Worm (Caenorhabditis elegans) whole organism, L2 larva: ENCODE data around the gene nhr-232.

Experiments used
- C34F6.9 ChIP-seq: fragments of 150-350 bp; optimal IDR thresholded peaks from 2 replicates; lab custom pipeline; 2014; ENCODE audit warnings: missing biosample characterization, missing genetic modification characterization
- F13H6.1 ChIP-seq: sonication (generic microtip); optimal IDR thresholded peaks from 2 replicates; lab custom pipeline; 2016; ENCODE audit warnings: missing genetic modification characterization, missing compliant biosample characterization
- R02D3.7 ChIP-seq: fragments of 150-350 bp; optimal IDR thresholded peaks from 2 replicates; lab custom pipeline; 2014; ENCODE audit warnings: missing biosample characterization, missing genetic modification characterization
- Y55F3AM.14 ChIP-seq: fragments of 200-800 bp; sonication (Bioruptor generic); optimal IDR thresholded peaks from 2 replicates; lab custom pipeline; 2018; ENCODE audit warnings: mild to moderate bottlenecking, missing genetic modification characterization, missing compliant biosample characterization
- ZK546.5 ChIP-seq: sonication (generic microtip); optimal IDR thresholded peaks from 2 replicates; lab custom pipeline; 2017; ENCODE audit warnings: missing biosample characterization, missing genetic modification characterization
- alr-1 ChIP-seq: fragments of 150-350 bp; optimal IDR thresholded peaks from 2 replicates; lab custom pipeline; 2014; ENCODE audit warnings: missing biosample characterization, missing genetic modification characterization
- aly-2 ChIP-seq: fragments of 150-350 bp; optimal IDR thresholded peaks from 2 replicates; lab custom pipeline; 2014; ENCODE audit warnings: missing biosample characterization, missing genetic modification characterization
- ama-1 ChIP-seq: fragments of 150-350 bp; optimal IDR thresholded peaks from 2 replicates; lab custom pipeline; 2018; ENCODE audit warnings: inconsistent platforms
- blmp-1 ChIP-seq: sonication (generic microtip); optimal IDR thresholded peaks from 2 replicates; lab custom pipeline; 2017; ENCODE audit warnings: missing genetic modification characterization, mild to moderate bottlenecking, missing compliant biosample characterization, antibody characterized with exemption, moderate library complexity; ENCODE audit not compliant: insufficient read depth
- ceh-16 ChIP-seq: fragments of 150-350 bp; optimal IDR thresholded peaks from 2 replicates; lab custom pipeline; 2014; ENCODE audit warnings: missing biosample characterization, missing genetic modification characterization
- ceh-82 ChIP-seq: fragments of 150-350 bp; optimal IDR thresholded peaks from 2 replicates; lab custom pipeline; 2014; ENCODE audit warnings: missing biosample characterization, missing genetic modification characterization
- crh-2 ChIP-seq: sonication (generic microtip); optimal IDR thresholded peaks from 2 replicates; lab custom pipeline; 2017; ENCODE audit warnings: missing biosample characterization, missing genetic modification characterization
- dmd-4 ChIP-seq: sonication (generic microtip); optimal IDR thresholded peaks from 2 replicates; lab custom pipeline; 2017; ENCODE audit warnings: missing biosample characterization, missing genetic modification characterization
- egl-27 ChIP-seq: sonication (generic microtip); optimal IDR thresholded peaks from 3 replicates; lab custom pipeline; 2017; ENCODE audit warnings: missing biosample characterization, missing genetic modification reagents, missing genetic modification characterization
- elt-1 ChIP-seq: fragments of 150-350 bp; optimal IDR thresholded peaks from 2 replicates; lab custom pipeline; 2014; ENCODE audit warnings: missing biosample characterization, missing genetic modification characterization
- elt-3 ChIP-seq: sonication (generic microtip); optimal IDR thresholded peaks from 2 replicates; lab custom pipeline; 2017; ENCODE audit warnings: missing biosample characterization, missing genetic modification characterization
- fos-1 ChIP-seq: fragments of 150-350 bp; optimal IDR thresholded peaks from 2 replicates; lab custom pipeline; 2014; ENCODE audit warnings: missing biosample characterization, missing genetic modification characterization
- gmeb-1 ChIP-seq: fragments of 150-350 bp; optimal IDR thresholded peaks from 2 replicates; lab custom pipeline; 2014; ENCODE audit warnings: missing biosample characterization, missing genetic modification characterization
- lin-11 ChIP-seq: fragments of 150-350 bp; sonication (generic microtip); optimal IDR thresholded peaks from 2 replicates; lab custom pipeline; 2014; ENCODE audit warnings: missing biosample characterization, missing genetic modification characterization, inconsistent platforms, mixed read lengths
- lin-13 ChIP-seq: fragments of 150-350 bp; optimal IDR thresholded peaks from 2 replicates; lab custom pipeline; 2014; ENCODE audit warnings: missing biosample characterization, missing genetic modification reagents, missing genetic modification characterization
- lin-39 ChIP-seq: fragments of 150-350 bp; optimal IDR thresholded peaks from 2 replicates; lab custom pipeline; 2014; ENCODE audit warnings: missing biosample characterization, missing genetic modification reagents, missing genetic modification characterization
- lsy-2 ChIP-seq, 2 experiments: fragments of 150-350 bp in 1 of 2; sonication (generic microtip) in 1 of 2; optimal IDR thresholded peaks; 2 replicates each; lab custom pipeline; 2014 to 2017; ENCODE audit warnings: missing biosample characterization in 2 of 2, missing genetic modification characterization in 2 of 2
- mab-5 ChIP-seq: fragments of 150-350 bp; optimal IDR thresholded peaks from 2 replicates; lab custom pipeline; 2014; ENCODE audit warnings: missing biosample characterization, missing genetic modification characterization
- mbf-1 ChIP-seq: sonication (generic microtip); optimal IDR thresholded peaks from 2 replicates; lab custom pipeline; 2017; ENCODE audit warnings: missing biosample characterization, missing genetic modification characterization
- mdl-1 ChIP-seq, 2 experiments: fragments of 150-350 bp in 1 of 2; sonication (generic microtip) in 1 of 2; optimal IDR thresholded peaks; 2 replicates each; lab custom pipeline; 2017; ENCODE audit warnings: missing biosample characterization in 2 of 2, missing genetic modification characterization in 2 of 2
- nhr-10 ChIP-seq: sonication (generic microtip); optimal IDR thresholded peaks from 2 replicates; lab custom pipeline; 2017; ENCODE audit warnings: missing biosample characterization, missing genetic modification characterization
- nhr-11 ChIP-seq: fragments of 150-350 bp; optimal IDR thresholded peaks from 2 replicates; lab custom pipeline; 2014; ENCODE audit warnings: missing biosample characterization, missing genetic modification characterization
- nhr-12 ChIP-seq: fragments of 150-350 bp; optimal IDR thresholded peaks from 2 replicates; lab custom pipeline; 2014; ENCODE audit warnings: missing biosample characterization, missing genetic modification characterization
- nhr-129 ChIP-seq: fragments of 150-350 bp; optimal IDR thresholded peaks from 2 replicates; lab custom pipeline; 2014; ENCODE audit warnings: missing biosample characterization, missing genetic modification characterization
- nhr-21 ChIP-seq: fragments of 150-350 bp; optimal IDR thresholded peaks from 2 replicates; lab custom pipeline; 2014; ENCODE audit warnings: missing biosample characterization, missing genetic modification characterization
- nhr-23 ChIP-seq: fragments of 150-350 bp; optimal IDR thresholded peaks from 2 replicates; lab custom pipeline; 2014; ENCODE audit warnings: missing biosample characterization, missing genetic modification reagents, missing genetic modification characterization
- nhr-237 ChIP-seq: fragments of 150-350 bp; optimal IDR thresholded peaks from 2 replicates; lab custom pipeline; 2014; ENCODE audit warnings: missing biosample characterization, missing genetic modification characterization
- nhr-25 ChIP-seq: fragments of 150-350 bp; sonication (generic microtip); optimal IDR thresholded peaks from 3 replicates; lab custom pipeline; 2014; ENCODE audit warnings: missing biosample characterization, missing genetic modification characterization
- nhr-6 ChIP-seq: fragments of 150-350 bp; optimal IDR thresholded peaks from 2 replicates; lab custom pipeline; 2014; ENCODE audit warnings: missing biosample characterization, missing genetic modification characterization
- nhr-77 ChIP-seq: fragments of 150-350 bp; optimal IDR thresholded peaks from 2 replicates; lab custom pipeline; 2014; ENCODE audit warnings: missing biosample characterization, missing genetic modification characterization
- peb-1 ChIP-seq: fragments of 150-350 bp; optimal IDR thresholded peaks from 2 replicates; lab custom pipeline; 2014; ENCODE audit warnings: missing biosample characterization, missing genetic modification characterization
- sem-4 ChIP-seq: fragments of 150-350 bp; optimal IDR thresholded peaks from 2 replicates; lab custom pipeline; 2014; ENCODE audit warnings: missing biosample characterization, missing genetic modification reagents, missing genetic modification characterization
- skn-1 ChIP-seq: sonication (generic microtip); optimal IDR thresholded peaks from 2 replicates; lab custom pipeline; 2017; ENCODE audit warnings: missing biosample characterization, missing genetic modification characterization
- sma-3 ChIP-seq: sonication (generic microtip); optimal IDR thresholded peaks from 2 replicates; lab custom pipeline; 2016; ENCODE audit warnings: missing genetic modification reagents, missing genetic modification characterization, missing compliant biosample characterization
- sma-9 ChIP-seq, 2 experiments: fragments of 150-350 bp in 1 of 2; sonication (generic microtip) in 1 of 2; optimal IDR thresholded peaks; 2 replicates each; lab custom pipeline; 2014 to 2016; ENCODE audit warnings: missing genetic modification characterization in 2 of 2, mild to moderate bottlenecking in 1 of 2, missing biosample characterization in 1 of 2, missing compliant biosample characterization in 1 of 2, missing genetic modification reagents in 1 of 2, moderate library complexity in 1 of 2
- snpc-4 ChIP-seq: fragments of 150-350 bp; optimal IDR thresholded peaks from 2 replicates; lab custom pipeline; 2014; ENCODE audit warnings: missing biosample characterization, missing genetic modification characterization
- unc-39 ChIP-seq: fragments of 150-350 bp; optimal IDR thresholded peaks from 2 replicates; lab custom pipeline; 2014; ENCODE audit warnings: missing biosample characterization, missing genetic modification characterization
- unc-55 ChIP-seq: fragments of 150-350 bp; sonication (generic microtip); optimal IDR thresholded peaks from 3 replicates; lab custom pipeline; 2014; ENCODE audit warnings: missing biosample characterization, missing genetic modification reagents, missing genetic modification characterization
- unc-62 ChIP-seq: fragments of 150-350 bp; optimal IDR thresholded peaks from 2 replicates; lab custom pipeline; 2014; ENCODE audit warnings: missing biosample characterization, missing genetic modification reagents, missing genetic modification characterization
- zag-1 ChIP-seq: fragments of 150-350 bp; optimal IDR thresholded peaks from 2 replicates; lab custom pipeline; 2014; ENCODE audit warnings: missing biosample characterization, missing genetic modification characterization
- ztf-1 ChIP-seq: fragments of 200-800 bp; sonication (Bioruptor generic); conservative IDR thresholded peaks from 2 replicates; pipeline ENCODE4 v1.3.6; 2022; ENCODE audit warnings: missing genetic modification characterization, missing compliant biosample characterization
- ztf-11 ChIP-seq: sonication (generic microtip); optimal IDR thresholded peaks from 2 replicates; lab custom pipeline; 2017; ENCODE audit warnings: missing biosample characterization, missing genetic modification characterization
- ztf-4 ChIP-seq: fragments of 150-350 bp; optimal IDR thresholded peaks from 2 replicates; lab custom pipeline; 2014; ENCODE audit warnings: missing biosample characterization, missing genetic modification characterization

Gene nhr-232

DNA sequence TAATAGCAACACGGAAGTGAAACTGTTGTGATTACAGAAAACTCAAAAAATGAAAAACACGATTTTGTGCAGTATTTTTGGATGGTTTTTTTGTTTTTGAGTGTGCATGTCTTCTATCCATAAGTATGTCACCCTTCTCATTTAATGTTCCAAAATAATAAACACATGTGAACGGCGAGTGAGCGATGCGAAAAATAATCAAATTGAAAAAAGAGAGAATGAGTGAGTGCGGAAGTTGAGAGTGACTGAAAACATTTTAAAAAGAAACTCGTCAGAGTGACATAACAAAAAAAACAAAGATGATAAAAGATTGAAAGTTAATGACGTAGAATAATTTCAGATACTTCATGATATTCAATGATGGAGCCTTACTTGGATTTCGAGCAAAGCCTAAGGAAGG is 6.5 kb upstream of the nhr-232 start:
- no peak for TF ChIP-seq nhr-12 (tag; lab: Kevin White, UChicago)
- TF ChIP-seq lin-11 (tag; lab: Kevin White, UChicago), result no peak
- TF ChIP-seq ceh-82 (tag; lab: Kevin White, UChicago), result no peak
- no peak for TF ChIP-seq lsy-2 (tag; optimal IDR thresholded peaks at IDR 0.05; lab: Kevin White, UChicago)
- no peak for TF ChIP-seq ZK546.5 (tag; lab: Kevin White, UChicago)
- TF ChIP-seq fos-1 (tag; lab: Kevin White, UChicago), result no peak
- TF ChIP-seq blmp-1, result no peak
- no peak for TF ChIP-seq alr-1 (tag; lab: Kevin White, UChicago)
- TF ChIP-seq aly-2 (tag; lab: Kevin White, UChicago), result no peak
- TF ChIP-seq lin-39 (tag; lab: Kevin White, UChicago), result no peak
- no peak for TF ChIP-seq ztf-11
- TF ChIP-seq, all 48 proteins: peak for 0

DNA sequence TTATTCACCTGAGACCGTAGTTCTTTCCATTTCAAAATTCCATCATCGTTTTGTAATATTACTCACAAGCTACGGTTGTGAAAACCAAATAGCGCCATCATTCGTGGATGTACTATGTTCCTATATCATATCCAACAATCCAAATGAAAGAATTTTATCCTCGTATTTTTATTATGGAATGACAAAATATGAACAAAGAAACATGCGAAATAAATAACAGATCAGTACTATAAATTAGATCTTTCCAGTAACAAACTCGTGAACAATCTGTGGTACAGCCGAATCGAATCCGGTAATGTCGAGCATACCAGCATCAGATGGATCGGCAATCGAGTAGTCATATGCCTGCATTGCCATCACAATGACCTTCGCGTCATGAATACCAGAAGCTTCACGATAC is 3.3 kb upstream of the nhr-232 start:
- TF ChIP-seq ztf-4 (tag; lab: Kevin White, UChicago), result no peak
- TF ChIP-seq zag-1 (tag; lab: Kevin White, UChicago), result no peak
- no peak for TF ChIP-seq nhr-77 (tag; lab: Kevin White, UChicago)
- TF ChIP-seq nhr-10, result no peak
- no peak for TF ChIP-seq sem-4
- no peak for TF ChIP-seq alr-1 (tag; lab: Kevin White, UChicago)
- TF ChIP-seq ceh-82 (tag; lab: Kevin White, UChicago), result no peak
- TF ChIP-seq nhr-129 (tag; lab: Kevin White, UChicago), result no peak

DNA sequence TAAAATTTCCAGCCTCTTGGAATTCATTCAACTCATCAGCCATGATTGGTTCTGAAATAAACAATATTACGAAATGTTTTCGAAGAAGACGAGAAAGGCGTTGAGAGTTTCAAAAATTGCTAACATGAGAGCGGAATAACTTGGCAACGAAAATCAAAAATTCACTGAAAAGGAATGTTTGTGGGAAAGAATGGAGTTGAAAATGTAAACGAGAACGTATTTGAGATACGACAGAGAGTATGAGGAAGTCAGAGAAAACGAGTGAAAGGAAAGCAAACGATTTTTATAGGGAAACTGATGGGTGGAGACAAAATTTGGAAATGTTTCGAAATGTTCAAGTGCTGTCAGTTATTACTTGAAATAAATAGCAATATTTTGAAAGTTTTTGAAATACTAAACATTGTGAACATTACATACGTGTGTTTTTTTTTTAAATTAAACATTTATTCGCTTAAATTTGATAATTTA is 931 bp upstream of the nhr-232 start, which contains the start of gene rop-1:
Gene rop-1, minus strand, starts transcription at position 51 of the 468 bp plus-strand sequence.
- TF ChIP-seq nhr-12 (tag; lab: Kevin White, UChicago), result no peak
- no peak for TF ChIP-seq unc-39 (tag; lab: Kevin White, UChicago)
- TF ChIP-seq ztf-4 (tag; lab: Kevin White, UChicago), result no peak
- peak; percentile 53 for TF ChIP-seq blmp-1
- TF ChIP-seq lin-11 (tag; lab: Kevin White, UChicago), result no peak
- TF ChIP-seq mdl-1 (tag; optimal IDR thresholded peaks at IDR 0.05; lab: Kevin White, UChicago), result no peak
- no peak for TF ChIP-seq lin-13 (GFP tag; lab: Kevin White, UChicago)
- TF ChIP-seq unc-55 (GFP tag; lab: Kevin White, UChicago), result peak; percentile 75
- no peak for TF ChIP-seq aly-2 (tag; lab: Kevin White, UChicago)
- no peak for TF ChIP-seq unc-62 (GFP tag; lab: Kevin White, UChicago)
- no peak for TF ChIP-seq F13H6.1 (tag; lab: Kevin White, UChicago)
- no peak for TF ChIP-seq alr-1 (tag; lab: Kevin White, UChicago)
- no peak for TF ChIP-seq nhr-77 (tag; lab: Kevin White, UChicago)
- no peak for TF ChIP-seq elt-3
- no peak for TF ChIP-seq zag-1 (tag; lab: Kevin White, UChicago)
- TF ChIP-seq C34F6.9, result peak; percentile 60
- no peak for TF ChIP-seq sem-4
- TF ChIP-seq peb-1 (tag; lab: Kevin White, UChicago), result no peak
- no peak for TF ChIP-seq nhr-237
- no peak for TF ChIP-seq snpc-4 (tag; lab: Kevin White, UChicago)
- no peak for TF ChIP-seq sma-3 (GFP tag; lab: Kevin White, UChicago)
- TF ChIP-seq skn-1, result no peak
- TF ChIP-seq ZK546.5 (tag; lab: Kevin White, UChicago), result no peak
- no peak for TF ChIP-seq mab-5
- TF ChIP-seq lin-39 (tag; lab: Kevin White, UChicago), result no peak
- TF ChIP-seq ztf-1, result no peak
- TF ChIP-seq nhr-11 (tag; lab: Kevin White, UChicago), result no peak
- peak in 1 of 2 experiments; percentile 15 for TF ChIP-seq lsy-2 (tag; optimal IDR thresholded peaks at IDR 0.05; lab: Kevin White, UChicago)
- TF ChIP-seq egl-27 (tag; lab: Kevin White, UChicago), result no peak
- TF ChIP-seq nhr-6, result no peak
- no peak for TF ChIP-seq mbf-1 (tag; lab: Kevin White, UChicago)
- TF ChIP-seq ceh-82 (tag; lab: Kevin White, UChicago), result no peak
- TF ChIP-seq ceh-16 (tag; lab: Kevin White, UChicago), result no peak
- no peak for TF ChIP-seq nhr-23 (tag; lab: Kevin White, UChicago)
- TF ChIP-seq R02D3.7, result no peak
- TF ChIP-seq nhr-129 (tag; lab: Kevin White, UChicago), result peak; percentile 88
- no peak for TF ChIP-seq ztf-11
- TF ChIP-seq sma-9 (GFP tag; optimal IDR thresholded peaks at IDR 0.05; lab: Kevin White, UChicago), result no peak
- TF ChIP-seq sma-9 (tag; optimal IDR thresholded peaks at IDR 0.05; lab: Kevin White, UChicago), result no peak
- TF ChIP-seq ama-1 (lab: Kevin White, UChicago), result peak; percentile 19
- TF ChIP-seq nhr-25, result no peak
- TF ChIP-seq dmd-4 (tag; lab: Kevin White, UChicago), result no peak
- TF ChIP-seq fos-1 (tag; lab: Kevin White, UChicago), result peak; percentile 48
- no peak for TF ChIP-seq nhr-10
- TF ChIP-seq crh-2 (tag; lab: Kevin White, UChicago), result no peak
- no peak for TF ChIP-seq elt-1 (tag; lab: Kevin White, UChicago)
- no peak for TF ChIP-seq Y55F3AM.14 (GFP tag; lab: Kevin White, UChicago)
- peak; percentile 2 for TF ChIP-seq gmeb-1 (tag; lab: Kevin White, UChicago)
- no peak for TF ChIP-seq nhr-21
